Worm (Caenorhabditis elegans): ENCODE results near the gene F22B5.4.

F22B5.4 gene

DNA sequence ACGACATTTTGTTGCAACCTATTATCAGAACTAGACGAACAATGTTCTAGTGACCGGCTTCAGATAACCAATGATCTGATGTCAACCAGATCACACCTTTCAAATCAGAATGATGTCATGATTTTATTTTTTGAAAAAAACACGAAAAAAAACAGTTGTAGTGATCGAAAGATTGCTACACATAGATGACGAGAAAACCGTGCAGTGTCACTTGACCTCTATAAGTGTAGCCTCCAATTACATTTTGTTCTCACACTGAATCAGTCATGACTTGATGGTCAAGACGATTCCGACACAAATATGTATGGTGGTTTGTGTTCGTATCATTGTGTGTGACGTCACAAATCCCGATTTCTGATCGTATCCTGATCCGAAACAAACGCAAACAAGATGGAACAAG lies 9.4 kb upstream of the F22B5.4 start:
- no peak for TF ChIP-seq dsc-1 (tag; optimal IDR thresholded peaks at IDR 0.05)
- TF ChIP-seq lin-35 (GFP tag; optimal IDR thresholded peaks at IDR 0.05), result peak in 1 of 2 experiments; percentile 5
- TF ChIP-seq lin-14 (GFP tag; optimal IDR thresholded peaks at IDR 0.05), result peak; percentile 8
- TF ChIP-seq mab-9 (GFP tag; IDR thresholded peaks at IDR 0.05), result no peak
- no peak for TF ChIP-seq unc-130 (tag; optimal IDR thresholded peaks at IDR 0.05)
- TF ChIP-seq ztf-11 (tag; optimal IDR thresholded peaks at IDR 0.05), result no peak
- no peak for TF ChIP-seq ceh-90 (tag; optimal IDR thresholded peaks at IDR 0.05)
- TF ChIP-seq nhr-85 (tag), result peak; percentile 88
- no peak for TF ChIP-seq rnt-1 (tag; optimal IDR thresholded peaks at IDR 0.05)
- no peak for TF ChIP-seq ces-1 (GFP tag; optimal IDR thresholded peaks at IDR 0.05)
- TF ChIP-seq nhr-20 (tag; optimal IDR thresholded peaks at IDR 0.05), result peak; percentile 55
- peak; percentile 20 for TF ChIP-seq nhr-71 (tag; optimal IDR thresholded peaks at IDR 0.05)
- TF ChIP-seq irx-1 (tag; optimal IDR thresholded peaks at IDR 0.05), result no peak
- TF ChIP-seq ama-1 (optimal IDR thresholded peaks at IDR 0.05), result peak; percentile 2
- TF ChIP-seq blmp-1 (tag; optimal IDR thresholded peaks at IDR 0.05), result peak; percentile 17
- TF ChIP-seq egl-13 (tag; optimal IDR thresholded peaks at IDR 0.05), result no peak
- TF ChIP-seq nhr-84 (tag; optimal IDR thresholded peaks at IDR 0.05), result no peak
- TF ChIP-seq unc-98 (GFP tag; IDR thresholded peaks at IDR 0.05), result no peak

DNA sequence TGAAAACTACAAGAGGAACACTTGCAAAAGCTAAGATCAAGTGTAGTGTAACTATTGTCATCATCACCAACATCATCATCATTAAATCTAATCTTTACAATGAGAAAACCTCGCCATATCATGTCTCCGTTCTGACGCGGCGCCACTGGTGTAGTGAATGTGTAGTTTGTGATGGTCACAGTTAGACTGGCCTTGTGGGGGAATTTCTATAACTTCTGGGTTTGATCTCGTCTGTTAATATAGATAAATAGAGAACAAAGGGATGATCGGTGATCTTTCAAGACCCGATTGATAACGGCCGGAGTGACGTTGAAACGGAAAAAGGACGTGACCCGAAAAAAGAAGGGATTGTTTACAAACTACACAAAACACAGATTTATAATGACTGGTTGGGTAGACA lies 8.7 kb upstream of the F22B5.4 start:
- TF ChIP-seq C34B4.2 (tag; optimal IDR thresholded peaks at IDR 0.05), result no peak
- peak; percentile 84 for TF ChIP-seq nhr-20 (tag; optimal IDR thresholded peaks at IDR 0.05)
- peak in 5 of 6 experiments; percentile 19 to 98 (median 87) for TF ChIP-seq elt-3 (tag; optimal IDR thresholded peaks at IDR 0.05)
- TF ChIP-seq aha-1 (tag; optimal IDR thresholded peaks at IDR 0.05), result no peak
- TF ChIP-seq vab-15 (tag; optimal IDR thresholded peaks at IDR 0.05), result no peak
- TF ChIP-seq xbp-1 (tag; optimal IDR thresholded peaks at IDR 0.05), result no peak
- no peak for TF ChIP-seq nhr-237 (tag; optimal IDR thresholded peaks at IDR 0.05)
- TF ChIP-seq Y116A8C.19 (tag; optimal IDR thresholded peaks at IDR 0.05; ENCODE audit: borderline replicate concordance), result no peak
- TF ChIP-seq snu-23 (GFP tag; optimal IDR thresholded peaks at IDR 0.05), result peak; percentile 48
- TF ChIP-seq F16B12.6 (tag; optimal IDR thresholded peaks at IDR 0.05), result no peak
- no peak for TF ChIP-seq skn-1 (tag; optimal IDR thresholded peaks at IDR 0.05)
- no peak for TF ChIP-seq alr-1 (tag; optimal IDR thresholded peaks at IDR 0.05; ENCODE audit: borderline replicate concordance)
- no peak for TF ChIP-seq ceh-90 (tag; optimal IDR thresholded peaks at IDR 0.05)
- TF ChIP-seq lin-15B (tag; optimal IDR thresholded peaks at IDR 0.05), result no peak
- TF ChIP-seq mdl-1 (tag; optimal IDR thresholded peaks at IDR 0.05), result peak in 1 of 2 experiments; percentile 51
- TF ChIP-seq blmp-1 (tag; optimal IDR thresholded peaks at IDR 0.05), result peak; percentile 77
- peak; percentile 30 for TF ChIP-seq tbx-2 (tag; optimal IDR thresholded peaks at IDR 0.05)
- TF ChIP-seq mab-9 (GFP tag; IDR thresholded peaks at IDR 0.05), result no peak
- no peak for TF ChIP-seq jun-1 (tag; optimal IDR thresholded peaks at IDR 0.05)
- TF ChIP-seq nhr-71 (tag; optimal IDR thresholded peaks at IDR 0.05), result peak; percentile 75
- TF ChIP-seq efl-1 (optimal IDR thresholded peaks at IDR 0.05), result no peak
- peak in 1 of 2 experiments; percentile 90 for TF ChIP-seq efl-1 (GFP tag; optimal IDR thresholded peaks at IDR 0.05 in 1 of 2)
- no peak for TF ChIP-seq unc-86 (tag; optimal IDR thresholded peaks at IDR 0.05)
- peak; percentile 71 for TF ChIP-seq lin-14 (GFP tag; optimal IDR thresholded peaks at IDR 0.05)
- no peak for TF ChIP-seq mef-2 (tag; optimal IDR thresholded peaks at IDR 0.05)
- TF ChIP-seq nhr-76 (tag; optimal IDR thresholded peaks at IDR 0.05), result no peak
- TF ChIP-seq grh-1 (GFP tag; IDR thresholded peaks at IDR 0.05), result no peak
- no peak for TF ChIP-seq swsn-7 (tag; optimal IDR thresholded peaks at IDR 0.05)
- no peak for TF ChIP-seq fkh-8 (tag; optimal IDR thresholded peaks at IDR 0.05)
- no peak for TF ChIP-seq sptf-1 (tag; optimal IDR thresholded peaks at IDR 0.05)
- no peak for TF ChIP-seq lin-39 (tag; optimal IDR thresholded peaks at IDR 0.05)
- TF ChIP-seq mep-1 (tag; optimal IDR thresholded peaks at IDR 0.05), result peak; percentile 5
- peak; percentile 95 for TF ChIP-seq nhr-85 (tag)
- no peak for TF ChIP-seq unc-30 (tag; optimal IDR thresholded peaks at IDR 0.05)
- TF ChIP-seq nhr-19 (GFP tag; conservative IDR thresholded peaks at IDR 0.05), result peak; percentile 37
- TF ChIP-seq ztf-4 (tag; optimal IDR thresholded peaks at IDR 0.05), result no peak
- no peak for TF ChIP-seq lir-3 (tag; optimal IDR thresholded peaks at IDR 0.05; ENCODE audit: poor library complexity)
- no peak for TF ChIP-seq ama-1 (optimal IDR thresholded peaks at IDR 0.05)
- TF ChIP-seq ztf-11 (tag; optimal IDR thresholded peaks at IDR 0.05), result no peak
- TF ChIP-seq nhr-90 (tag; optimal IDR thresholded peaks at IDR 0.05; ENCODE audit: poor library complexity), result peak; percentile 52
- TF ChIP-seq lin-35 (GFP tag; optimal IDR thresholded peaks at IDR 0.05), result no peak
- TF ChIP-seq fkh-4 (tag; optimal IDR thresholded peaks at IDR 0.05; ENCODE audit: borderline replicate concordance), result no peak
- no peak for TF ChIP-seq snpc-4 (tag; optimal IDR thresholded peaks at IDR 0.05)
- peak; percentile 6 for TF ChIP-seq rnt-1 (tag; optimal IDR thresholded peaks at IDR 0.05)
- TF ChIP-seq dsc-1 (tag; optimal IDR thresholded peaks at IDR 0.05), result no peak

Measured in whole organism, L1 larva.